Worm (Caenorhabditis elegans) whole organism, L1 larva: ENCODE results near the gene C27H5.12.

Source experiments
- ces-1 ChIP-seq: fragments of 150-350 bp; optimal IDR thresholded peaks from 2 replicates; lab custom pipeline; 2014; ENCODE audit warnings: missing biosample characterization, missing genetic modification reagents, missing genetic modification characterization
- egl-27 ChIP-seq, 2 experiments: fragments of 150-350 bp in 1 of 2; sonication (generic microtip); optimal IDR thresholded peaks; 3 replicates each; lab custom pipeline; 2017 to 2018; ENCODE audit warnings: missing biosample characterization in 2 of 2, missing genetic modification characterization in 2 of 2, missing genetic modification reagents in 2 of 2
- elt-3 ChIP-seq, 6 experiments: fragments of 150-350 bp in 1 of 6; sonication (generic microtip); optimal IDR thresholded peaks; 2 replicates each; lab custom pipeline; 2017 to 2018; ENCODE audit warnings: missing biosample characterization in 6 of 6, missing genetic modification characterization in 6 of 6, inconsistent platforms in 1 of 6
- lin-13 ChIP-seq: fragments of 150-350 bp; optimal IDR thresholded peaks from 2 replicates; lab custom pipeline; 2014; ENCODE audit warnings: missing biosample characterization, missing genetic modification reagents, missing genetic modification characterization
- lin-35 ChIP-seq, 2 experiments: fragments of 150-350 bp; optimal IDR thresholded peaks; 2 replicates each; lab custom pipeline; 2014; ENCODE audit warnings: missing biosample characterization in 2 of 2, missing genetic modification characterization in 2 of 2, missing genetic modification reagents in 2 of 2
- mep-1 ChIP-seq: fragments of 150-350 bp; optimal IDR thresholded peaks from 2 replicates; lab custom pipeline; 2014; ENCODE audit warnings: missing biosample characterization, missing genetic modification characterization
- nhr-77 ChIP-seq: fragments of 150-350 bp; optimal IDR thresholded peaks from 2 replicates; lab custom pipeline; 2014; ENCODE audit warnings: missing biosample characterization, missing genetic modification characterization
- pax-3 ChIP-seq: fragments of 200-800 bp; sonication (Bioruptor generic); optimal IDR thresholded peaks from 2 replicates; lab custom pipeline; 2018; ENCODE audit warnings: mild to moderate bottlenecking, missing genetic modification characterization, moderate library complexity, missing compliant biosample characterization
- unc-62 ChIP-seq: fragments of 150-350 bp; optimal IDR thresholded peaks from 2 replicates; lab custom pipeline; 2014; ENCODE audit warnings: missing biosample characterization, missing genetic modification reagents, missing genetic modification characterization
- ztf-11 ChIP-seq, 2 experiments: sonication (generic microtip); optimal IDR thresholded peaks; 2 replicates each; lab custom pipeline; 2016 to 2017; ENCODE audit warnings: missing genetic modification characterization in 2 of 2, missing biosample characterization in 1 of 2, missing compliant biosample characterization in 1 of 2

DNA sequence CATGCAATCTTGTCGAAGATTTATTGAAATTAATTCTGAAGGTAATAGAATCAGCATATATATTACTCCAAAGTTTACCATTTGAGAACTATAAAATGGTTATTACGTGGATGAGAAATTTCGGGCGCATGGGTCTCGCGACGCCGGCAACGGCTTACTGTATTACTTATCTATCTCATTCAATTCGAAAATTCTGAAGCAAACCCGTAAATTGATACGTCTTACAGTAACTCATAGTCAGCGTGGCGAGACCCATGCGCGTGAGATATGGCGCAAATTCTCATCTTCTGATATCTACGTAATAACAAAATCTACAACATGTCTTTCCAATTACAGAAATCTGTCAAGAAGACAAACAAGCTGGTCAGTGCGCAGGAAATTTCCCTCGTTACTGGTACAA lies 41.9 kb downstream of the C27H5.12 start:
- no peak for TF ChIP-seq egl-27 (tag; optimal IDR thresholded peaks at IDR 0.05; lab: Kevin White, UChicago)
- no peak for TF ChIP-seq pax-3 (tag; lab: Kevin White, UChicago)
- no peak for TF ChIP-seq elt-3 (tag; optimal IDR thresholded peaks at IDR 0.05; lab: Kevin White, UChicago)
- no peak for TF ChIP-seq lin-35 (GFP tag; optimal IDR thresholded peaks at IDR 0.05; lab: Kevin White, UChicago)
- no peak for TF ChIP-seq ces-1 (GFP tag; lab: Kevin White, UChicago)
- no peak for TF ChIP-seq unc-62
- no peak for TF ChIP-seq mep-1 (tag; lab: Kevin White, UChicago)
- no peak for TF ChIP-seq lin-13 (GFP tag; lab: Kevin White, UChicago)
- TF ChIP-seq nhr-77 (tag; lab: Kevin White, UChicago) = no peak
- TF ChIP-seq ztf-11 (tag; optimal IDR thresholded peaks at IDR 0.05; lab: Kevin White, UChicago) = no peak
